Worm (Caenorhabditis elegans): Measurements from ENCODE around the gene lipl-1.

ce11 chrV:12904054-12904453, 15.7 kb upstream of the lipl-1 start, which contains the start of gene ttr-27:
- TF ChIP-seq T22C8.4 (GFP tag; IDR thresholded peaks at IDR 0.05) (no peak), med-1 (GFP tag; optimal IDR thresholded peaks at IDR 0.05; ENCODE audit: insufficient read depth) (no peak), tab-1 (GFP tag; IDR thresholded peaks at IDR 0.05) (no peak)
